Fruit fly (Drosophila melanogaster) whole organism, embryonic: Measurements from ENCODE around the gene topi.
A peak's percentile ranks its signal among the peaks of the same experiment; 100 is the strongest.

ENCODE experiments used
- Awh ChIP-seq: fragments of 200-800 bp; sonication (Bioruptor generic); IDR thresholded peaks from 2 replicates; pipeline ENCODE4, ENCODE4 v1.3.6; 2022; ENCODE audit warnings: missing biosample characterization, missing genetic modification characterization
- Bgb ChIP-seq: fragments of 200-800 bp; sonication (Bioruptor generic); IDR thresholded peaks from 2 replicates; pipeline ENCODE4 v1.3.6; 2022; ENCODE audit warnings: missing biosample characterization, missing genetic modification characterization; ENCODE audit not compliant: partially characterized antibody
- CG10267 ChIP-seq: fragments of 200-800 bp; sonication (Bioruptor generic); optimal IDR thresholded peaks from 2 replicates; lab custom pipeline; 2018; ENCODE audit warnings: missing biosample characterization, mild to moderate bottlenecking, missing genetic modification characterization, moderate library complexity
- CG10462 ChIP-seq: fragments of 200-800 bp; sonication (Bioruptor generic); optimal IDR thresholded peaks from 2 replicates; lab custom pipeline; 2016; ENCODE audit warnings: missing biosample characterization, missing genetic modification characterization
- CG12769 ChIP-seq: fragments of 200-800 bp; sonication (Bioruptor generic); optimal IDR thresholded peaks from 2 replicates; lab custom pipeline; 2019; ENCODE audit warnings: missing biosample characterization, mild to moderate bottlenecking, missing genetic modification characterization, moderate library complexity
- CG14710 ChIP-seq: fragments of 200-800 bp; sonication (Bioruptor generic); optimal IDR thresholded peaks from 3 replicates; lab custom pipeline; 2019; ENCODE audit warnings: missing biosample characterization, mild to moderate bottlenecking, missing genetic modification characterization, moderate library complexity
- CG17912 ChIP-seq: fragments of 200-800 bp; sonication (Bioruptor generic); optimal IDR thresholded peaks from 2 replicates; lab custom pipeline; 2018; ENCODE audit warnings: missing biosample characterization, mild to moderate bottlenecking, missing genetic modification characterization
- CG18011 ChIP-seq: fragments of 200-800 bp; sonication (Bioruptor generic); optimal IDR thresholded peaks from 2 replicates; lab custom pipeline; 2017; ENCODE audit warnings: missing biosample characterization, missing genetic modification characterization, mild to moderate bottlenecking, moderate library complexity, missing genotype
- CG30431 ChIP-seq: fragments of 200-800 bp; sonication (Bioruptor generic); optimal IDR thresholded peaks from 2 replicates; lab custom pipeline; 2017; ENCODE audit warnings: missing biosample characterization, missing genetic modification characterization
- CG3065 ChIP-seq: fragments of 200-800 bp; sonication (Bioruptor generic); optimal IDR thresholded peaks from 2 replicates; lab custom pipeline; 2016; ENCODE audit warnings: missing biosample characterization, missing genetic modification characterization
- CG31441 ChIP-seq: fragments of 200-800 bp; sonication (Bioruptor generic); IDR thresholded peaks from 2 replicates; pipeline ENCODE4 v1.3.6; 2022; ENCODE audit warnings: missing biosample characterization, missing genetic modification characterization
- CG33213 ChIP-seq: fragments of 200-800 bp; sonication (Bioruptor generic); optimal IDR thresholded peaks from 3 replicates; lab custom pipeline; 2016; ENCODE audit warnings: missing biosample characterization, missing genetic modification characterization
- CG3838 ChIP-seq: fragments of 200-800 bp; sonication (Bioruptor generic); optimal IDR thresholded peaks from 3 replicates; lab custom pipeline; 2016; ENCODE audit warnings: missing biosample characterization, missing genetic modification characterization
- CG4424 ChIP-seq: fragments of 200-800 bp; sonication (Bioruptor generic); optimal IDR thresholded peaks from 3 replicates; lab custom pipeline; 2016; ENCODE audit warnings: missing biosample characterization, missing genetic modification characterization
- CTCF ChIP-seq: fragments of 200-800 bp; sonication (Bioruptor generic); optimal IDR thresholded peaks from 2 replicates; lab custom pipeline; 2017; ENCODE audit warnings: missing biosample characterization, mild to moderate bottlenecking, missing genetic modification characterization, moderate library complexity
- D19A ChIP-seq: fragments of 200-800 bp; optimal IDR thresholded peaks from 3 replicates; lab custom pipeline; 2019; ENCODE audit warnings: missing biosample characterization, mild to moderate bottlenecking, missing genetic modification characterization, moderate library complexity
- Dad ChIP-seq: fragments of 200-800 bp; sonication (Bioruptor generic); optimal IDR thresholded peaks from 3 replicates; lab custom pipeline; 2016; ENCODE audit warnings: missing biosample characterization, missing genetic modification characterization
- Kr ChIP-seq: fragments of 200-800 bp; sonication (Bioruptor generic); optimal IDR thresholded peaks from 2 replicates; lab custom pipeline; 2017; ENCODE audit warnings: missing biosample characterization, mild to moderate bottlenecking, missing genetic modification characterization
- Oaz ChIP-seq: fragments of 200-800 bp; sonication (Bioruptor generic); IDR thresholded peaks from 2 replicates; pipeline ENCODE4 v1.3.6; 2022; ENCODE audit warnings: missing biosample characterization, missing genetic modification characterization
- PHDP ChIP-seq: fragments of 200-800 bp; sonication (Bioruptor generic); optimal IDR thresholded peaks from 3 replicates; lab custom pipeline; 2018; ENCODE audit warnings: missing biosample characterization, mild to moderate bottlenecking, missing genetic modification characterization, moderate library complexity
- al ChIP-seq: fragments of 200-800 bp; sonication (Bioruptor generic); IDR thresholded peaks from 2 replicates; pipeline ENCODE4 v1.3.6; 2022; ENCODE audit warnings: missing biosample characterization, missing genetic modification characterization
- bbx ChIP-seq: fragments of 200-800 bp; sonication (Bioruptor generic); IDR thresholded peaks from 2 replicates; pipeline ENCODE4 v1.3.6; 2022; ENCODE audit warnings: missing biosample characterization, missing genetic modification characterization; ENCODE audit not compliant: partially characterized antibody
- cad ChIP-seq: fragments of >200 bp; optimal IDR thresholded peaks from 2 replicates; lab custom pipeline; 2017; ENCODE audit warnings: missing biosample characterization, missing genetic modification characterization
- cg ChIP-seq: fragments of 200-800 bp; sonication (Bioruptor generic); optimal IDR thresholded peaks from 3 replicates; lab custom pipeline; 2019; ENCODE audit warnings: missing biosample characterization, mild to moderate bottlenecking, missing genetic modification characterization, moderate library complexity
- chinmo ChIP-seq: fragments of 200-800 bp; sonication (Bioruptor generic); IDR thresholded peaks from 4 replicates; pipeline ENCODE4 v1.3.6; 2022; ENCODE audit warnings: missing biosample characterization, missing genetic modification characterization; ENCODE audit not compliant: partially characterized antibody
- chm ChIP-seq: fragments of 200-800 bp; sonication (Bioruptor generic); IDR thresholded peaks from 2 replicates; pipeline ENCODE4 v1.3.6; 2022; ENCODE audit warnings: missing biosample characterization, missing genetic modification characterization
- dati ChIP-seq: fragments of 200-800 bp; sonication (Bioruptor generic); IDR thresholded peaks from 2 replicates; pipeline ENCODE4 v1.3.6; 2022; ENCODE audit warnings: missing biosample characterization, missing genetic modification characterization
- dm ChIP-seq: fragments of 200-800 bp; sonication (Bioruptor generic); optimal IDR thresholded peaks from 3 replicates; lab custom pipeline; 2016; ENCODE audit warnings: missing biosample characterization, missing genetic modification characterization
- exex ChIP-seq: fragments of 200-800 bp; sonication (Bioruptor generic); optimal IDR thresholded peaks from 4 replicates; lab custom pipeline; 2018; ENCODE audit warnings: missing biosample characterization, mild to moderate bottlenecking, missing genetic modification characterization, moderate library complexity
- gcm ChIP-seq: fragments of 200-800 bp; sonication (Bioruptor generic); optimal IDR thresholded peaks from 2 replicates; lab custom pipeline; 2019; ENCODE audit warnings: missing biosample characterization, mild to moderate bottlenecking, missing genetic modification characterization, moderate library complexity
- gcm2 ChIP-seq: fragments of 200-800 bp; sonication (Bioruptor generic); optimal IDR thresholded peaks from 2 replicates; lab custom pipeline; 2016; ENCODE audit warnings: missing biosample characterization, missing genetic modification characterization
- grn ChIP-seq: fragments of 200-800 bp; sonication (Bioruptor generic); optimal IDR thresholded peaks from 3 replicates; lab custom pipeline; 2017; ENCODE audit warnings: missing biosample characterization, missing genetic modification characterization
- kah ChIP-seq: fragments of 200-800 bp; sonication (Bioruptor generic); optimal IDR thresholded peaks from 2 replicates; lab custom pipeline; 2018; ENCODE audit warnings: missing biosample characterization, mild to moderate bottlenecking, missing genetic modification characterization
- lbe ChIP-seq: fragments of 200-800 bp; sonication (Bioruptor generic); optimal IDR thresholded peaks from 2 replicates; lab custom pipeline; 2016; ENCODE audit warnings: missing biosample characterization, mild to moderate bottlenecking, missing genetic modification characterization
- luna ChIP-seq: fragments of 200-800 bp; sonication (Bioruptor generic); optimal IDR thresholded peaks from 2 replicates; lab custom pipeline; 2016; ENCODE audit warnings: missing biosample characterization, missing genetic modification characterization
- mam ChIP-seq: fragments of 200-800 bp; sonication (Bioruptor generic); optimal IDR thresholded peaks from 3 replicates; lab custom pipeline; 2016; ENCODE audit warnings: missing biosample characterization, missing genetic modification characterization
- mirr ChIP-seq: fragments of 200-800 bp; sonication (Bioruptor generic); optimal IDR thresholded peaks from 3 replicates; lab custom pipeline; 2018; ENCODE audit warnings: missing biosample characterization, mild to moderate bottlenecking, missing genetic modification characterization
- nmo ChIP-seq: fragments of 200-800 bp; sonication (Bioruptor generic); optimal IDR thresholded peaks from 2 replicates; lab custom pipeline; 2018; ENCODE audit warnings: missing biosample characterization, mild to moderate bottlenecking, missing genetic modification characterization, moderate library complexity
- nom ChIP-seq: fragments of 200-800 bp; sonication (Bioruptor generic); optimal IDR thresholded peaks from 2 replicates; lab custom pipeline; 2017; ENCODE audit warnings: missing biosample characterization, missing genetic modification characterization, mild to moderate bottlenecking, moderate library complexity, missing genetic modification reagents
- rib ChIP-seq: fragments of 200-800 bp; sonication (Bioruptor generic); IDR thresholded peaks from 2 replicates; pipeline ENCODE4 v1.3.6; 2022; ENCODE audit warnings: missing biosample characterization, missing genetic modification characterization
- ro ChIP-seq: fragments of 200-800 bp; sonication (Bioruptor generic); IDR thresholded peaks from 2 replicates; pipeline ENCODE4 v1.3.6; 2022; ENCODE audit warnings: missing biosample characterization, missing genetic modification characterization
- slp2 ChIP-seq: fragments of 200-800 bp; sonication (Bioruptor generic); optimal IDR thresholded peaks from 2 replicates; lab custom pipeline; 2016; ENCODE audit warnings: missing biosample characterization, missing genetic modification characterization
- so ChIP-seq: fragments of 200-800 bp; sonication (Bioruptor generic); IDR thresholded peaks from 3 replicates; pipeline ENCODE4 v1.3.6; 2022; ENCODE audit warnings: missing biosample characterization, missing genetic modification characterization
- tgo ChIP-seq: fragments of 200-800 bp; sonication (Bioruptor generic); IDR thresholded peaks from 3 replicates; pipeline ENCODE4 v1.3.6; 2022; ENCODE audit warnings: missing biosample characterization, missing genetic modification characterization
- vfl ChIP-seq: fragments of 200-800 bp; sonication (Bioruptor generic); optimal IDR thresholded peaks from 2 replicates; lab custom pipeline; 2016; ENCODE audit warnings: missing biosample characterization, missing genetic modification characterization

topi gene

DNA sequence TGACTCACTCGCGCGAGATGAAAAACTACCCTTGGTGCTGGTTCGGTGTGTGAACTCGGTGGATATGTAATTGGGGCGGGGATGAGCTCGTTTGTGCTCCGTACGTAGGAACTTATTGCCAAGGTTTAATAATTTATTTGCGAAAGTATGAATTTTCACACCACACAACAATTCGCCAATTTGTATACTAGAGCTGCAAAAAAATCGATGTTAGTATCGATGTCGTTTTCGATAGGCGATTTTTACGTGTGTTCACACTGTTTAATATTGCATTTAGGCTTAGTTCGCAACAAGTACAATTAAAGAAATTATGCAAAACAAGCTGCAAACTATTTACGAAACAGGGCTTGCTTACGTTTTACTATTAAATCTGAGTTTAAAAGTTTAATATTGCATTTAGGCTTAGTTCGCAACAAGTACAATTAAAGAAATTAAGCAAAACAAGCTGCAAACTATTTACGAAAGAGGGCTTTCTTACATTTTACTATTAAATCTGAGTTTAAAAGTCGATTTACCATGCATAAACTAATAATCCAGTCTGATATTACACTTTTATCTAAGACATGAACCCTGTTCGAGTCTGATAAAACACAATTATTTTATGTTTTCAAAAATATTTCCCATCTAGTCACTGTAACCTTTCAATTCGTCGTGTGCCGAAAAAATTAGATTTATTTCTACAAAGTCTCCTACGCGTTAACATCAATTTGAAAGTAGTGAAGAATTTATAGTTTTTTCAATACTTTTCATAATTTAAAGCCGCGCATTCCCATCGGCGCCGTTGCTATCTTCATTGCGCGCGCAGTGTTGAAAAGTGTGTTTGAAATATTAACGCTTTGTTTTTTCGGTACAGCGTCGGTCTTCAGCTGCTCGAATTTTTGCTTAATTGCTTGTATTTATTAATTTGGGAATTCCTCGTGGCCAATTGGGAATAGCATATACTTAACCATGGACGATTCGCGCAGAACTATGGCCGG is 11.7 kb upstream of the topi start, which contains the start of the genes Snap24 and CG8478 (continued):
- TF ChIP-seq rib, result peak; percentile 84
- TF ChIP-seq CG30431, result no peak
- no peak for TF ChIP-seq CG3065 (GFP tag; lab: Kevin White, UChicago)

DNA sequence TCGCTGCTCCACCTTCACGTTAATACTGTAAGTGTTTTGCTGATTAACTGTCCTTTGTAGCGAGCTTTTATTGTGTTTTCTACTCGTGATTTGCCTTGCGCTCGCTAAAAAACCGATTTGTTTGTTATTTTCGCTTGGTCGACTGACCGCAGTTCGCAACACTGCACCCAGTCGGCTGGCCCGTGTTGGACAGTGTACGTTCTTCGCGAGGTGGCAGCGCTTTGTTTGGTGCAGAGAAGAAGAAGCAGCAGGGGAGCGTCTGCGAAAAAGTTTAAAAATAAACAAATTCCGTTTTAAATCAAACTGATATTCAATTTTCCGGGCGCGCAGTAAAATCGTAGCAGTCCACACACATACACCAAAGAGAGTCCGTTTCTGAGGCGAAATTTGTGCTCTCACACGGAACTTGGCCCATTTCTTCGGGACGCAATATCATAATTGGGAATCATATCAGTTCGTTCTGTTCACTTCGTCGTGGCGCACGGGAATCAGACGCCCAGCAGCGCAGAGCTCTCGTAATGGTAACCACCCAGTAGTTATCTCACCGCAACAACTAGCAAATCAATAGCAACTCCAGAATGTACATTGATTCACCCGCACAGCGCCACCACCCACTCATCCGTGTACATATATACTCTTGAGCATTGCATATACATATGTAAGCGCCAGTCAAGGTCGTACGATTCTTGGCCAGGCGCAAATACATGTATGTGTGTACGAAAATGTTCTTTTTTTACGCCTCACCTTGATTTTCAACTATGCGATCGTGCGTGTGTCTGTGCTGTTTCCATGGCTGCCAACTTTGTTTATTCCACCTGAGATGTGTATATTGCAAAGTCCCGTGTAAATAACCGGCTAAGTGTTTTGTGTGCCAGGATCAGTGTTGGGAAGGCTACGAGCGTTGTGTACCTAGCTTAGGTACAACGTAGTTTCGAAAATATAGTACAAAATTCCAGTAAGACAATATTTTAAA is 7.0 kb upstream of the topi start, which contains the start of gene Naa80:
Gene Naa80 (plus strand): TSS at position 215 of the 973 bp plus-strand sequence.
- TF ChIP-seq Dad (peak; percentile 69), CG10462 (GFP tag; lab: Kevin White, UChicago) (no peak), chinmo (0 out of 4 replicates have a peak, but pooled peaks have one; percentile 22), dm (GFP tag; lab: Kevin White, UChicago) (peak; percentile 67), Awh (GFP tag; lab: Robert Waterston, UW) (no peak), D19A (tag; lab: Kevin White, UChicago) (peak; percentile 25), CG4424 (GFP tag; lab: Kevin White, UChicago) (peak; percentile 47), kah (GFP tag; lab: Kevin White, UChicago) (peak; percentile 31), lbe (peak; percentile 63), cg (GFP tag; lab: Kevin White, UChicago) (peak; percentile 51), so (GFP tag; lab: Robert Waterston, UW) (no peak), gcm (GFP tag; lab: Kevin White, UChicago) (no peak), luna (GFP tag; lab: Kevin White, UChicago) (peak; percentile 49), Oaz (no peak), CG3838 (GFP tag; lab: Kevin White, UChicago) (no peak), nom (peak; percentile 71), mam (GFP tag; lab: Kevin White, UChicago) (peak; percentile 82), cad (GFP tag; lab: Kevin White, UChicago) (no peak), PHDP (tag; lab: Kevin White, UChicago) (peak; percentile 35), CG10267 (tag; lab: Kevin White, UChicago) (peak; percentile 95), ro (GFP tag; lab: Robert Waterston, UW) (no peak), tgo (GFP tag; lab: Robert Waterston, UW) (peak; percentile 18; the same call in 1 of the 3 replicates), CG31441 (GFP tag; lab: Robert Waterston, UW) (no peak; the same call in 1 of the 2 replicates), dati (GFP tag; lab: Robert Waterston, UW) (no peak), CG12769 (tag; lab: Kevin White, UChicago) (peak; percentile 88), mirr (peak; percentile 28), chm (GFP tag; lab: Robert Waterston, UW) (peak; percentile 32; the same call in 1 of the 2 replicates), Kr (no peak), Bgb (GFP tag; lab: Robert Waterston, UW) (peak; percentile 66), vfl (peak; percentile 77), slp2 (GFP tag; lab: Kevin White, UChicago) (peak; percentile 6), CG17912 (GFP tag; lab: Kevin White, UChicago) (peak; percentile 82), nmo (peak; percentile 63), grn (peak; percentile 10), bbx (GFP tag; lab: Robert Waterston, UW) (peak; percentile 65), exex (peak; percentile 49), CG18011 (GFP tag; lab: Kevin White, UChicago) (peak; percentile 65), CG33213 (peak; percentile 57), gcm2 (GFP tag; lab: Kevin White, UChicago) (no peak), CTCF (GFP tag; lab: Kevin White, UChicago) (peak; percentile 37), al (GFP tag; lab: Robert Waterston, UW) (peak; percentile 61), CG14710 (tag; lab: Kevin White, UChicago) (peak; percentile 43), CG3065 (GFP tag; lab: Kevin White, UChicago) (peak; percentile 36)
